Fruit fly (Drosophila melanogaster): ENCODE data around the gene Rpn5.

The Rpn5 gene

dm6 chr3R:5778731-5779593 is 10.3 kb upstream of the Rpn5 start, which contains the start of gene jagn (continued):
- TF ChIP-seq Neu2 (GFP tag; optimal IDR thresholded peaks at IDR 0.05; ENCODE audit: borderline replicate concordance) (no peak), corto (GFP tag; optimal IDR thresholded peaks at IDR 0.05) (no peak), CG16863 (GFP tag; optimal IDR thresholded peaks at IDR 0.05) (peak; percentile 45), CG32767 (GFP tag; IDR thresholded peaks at IDR 0.05) (no peak), CG12219 (GFP tag; optimal IDR thresholded peaks at IDR 0.05) (peak; percentile 21), slbo (GFP tag; IDR thresholded peaks at IDR 0.05) (peak; percentile 91), CG13775 (GFP tag; optimal IDR thresholded peaks at IDR 0.05) (peak; percentile 68), ken (GFP tag; IDR thresholded peaks at IDR 0.05) (peak; percentile 48; the same call in 2 of the 3 replicates), CG5245 (GFP tag; optimal IDR thresholded peaks at IDR 0.05) (peak; percentile 12), schlank (tag; optimal IDR thresholded peaks at IDR 0.05) (no peak), HmgD (GFP tag; optimal IDR thresholded peaks at IDR 0.05) (peak; percentile 56), CG8359 (GFP tag; optimal IDR thresholded peaks at IDR 0.05; ENCODE audit: borderline replicate concordance) (no peak), Rx (GFP tag; IDR thresholded peaks at IDR 0.05) (0 out of 2 replicates have a peak, but pooled peaks have one; percentile 18), CG8089 (GFP tag; optimal IDR thresholded peaks at IDR 0.05) (peak; percentile 46), CG12236 (GFP tag; optimal IDR thresholded peaks at IDR 0.05) (no peak), sob (GFP tag; IDR thresholded peaks at IDR 0.05) (peak; percentile 72; the same call in 1 of the 2 replicates), Fer2 (tag; optimal IDR thresholded peaks at IDR 0.05) (no peak), fu2 (GFP tag; optimal IDR thresholded peaks at IDR 0.05) (peak; percentile 41), Deaf1 (tag; optimal IDR thresholded peaks at IDR 0.05) (peak; percentile 41), chinmo (GFP tag; IDR thresholded peaks at IDR 0.05; ENCODE audit: partially characterized antibody) (peak; percentile 99), BEAF-32 (GFP tag; optimal IDR thresholded peaks at IDR 0.05) (peak; percentile 100), run (tag; optimal IDR thresholded peaks at IDR 0.05) (no peak), CG14860 (GFP tag; IDR thresholded peaks at IDR 0.05; ENCODE audit: partially characterized antibody) (peak; percentile 99), hb (GFP tag; IDR thresholded peaks at IDR 0.05; ENCODE audit: partially characterized antibody) (peak; percentile 100), CG3995 (GFP tag; optimal IDR thresholded peaks at IDR 0.05) (peak; percentile 14), Fer1 (GFP tag; optimal IDR thresholded peaks at IDR 0.05) (peak; percentile 39), salm (tag; optimal IDR thresholded peaks at IDR 0.05) (no peak), Nf-YA (GFP tag; IDR thresholded peaks at IDR 0.05) (0 out of 2 replicates have a peak, but pooled peaks have one; percentile 29), CG8290 (GFP tag; optimal IDR thresholded peaks at IDR 0.05) (peak; percentile 53), CG8290 (tag; optimal IDR thresholded peaks at IDR 0.05) (peak in 1 of 2 experiments; percentile 75), Pdp1 (GFP tag; optimal IDR thresholded peaks at IDR 0.05) (peak; percentile 52 to 76), insv (GFP tag; optimal IDR thresholded peaks at IDR 0.05) (peak in 1 of 2 experiments; percentile 86), CG4820 (GFP tag; optimal IDR thresholded peaks at IDR 0.05) (no peak), MTF-1 (GFP tag; optimal IDR thresholded peaks at IDR 0.05; ENCODE audit: borderline replicate concordance) (peak; percentile 65), CG13424 (tag; optimal IDR thresholded peaks at IDR 0.05) (peak; percentile 35), E2f1 (GFP tag; IDR thresholded peaks at IDR 0.05) (peak; percentile 58), sens (GFP tag) (peak; percentile 90), CG18011 (GFP tag; optimal IDR thresholded peaks at IDR 0.05) (peak; percentile 23), CG14050 (GFP tag; IDR thresholded peaks at IDR 0.05) (no peak; the same call in 2 of the 3 replicates), exex (tag; optimal IDR thresholded peaks at IDR 0.05) (peak; percentile 34), oc (tag; optimal IDR thresholded peaks at IDR 0.05) (peak; percentile 21), CG5180 (GFP tag; optimal IDR thresholded peaks at IDR 0.05) (no peak), dm (GFP tag; optimal IDR thresholded peaks at IDR 0.05) (peak; percentile 55), nerfin-2 (GFP tag; IDR thresholded peaks at IDR 0.05; ENCODE audit: partially characterized antibody) (peak; percentile 99), CG1603 (tag; optimal IDR thresholded peaks at IDR 0.05) (peak; percentile 77), CG17186 (GFP tag; optimal IDR thresholded peaks at IDR 0.05) (peak; percentile 87), CG11695 (GFP tag; IDR thresholded peaks at IDR 0.05) (0 out of 3 replicates have a peak, but pooled peaks have one; percentile 13), HLH54F (GFP tag; optimal IDR thresholded peaks at IDR 0.05) (peak; percentile 80)

All from whole organism, embryonic.